Fruit fly (Drosophila melanogaster) whole organism, wandering third instar larva: ENCODE data around the gene inaF-C.

Experiments
- Abd-B ChIP-seq: fragments of >200 bp; optimal IDR thresholded peaks from 2 replicates; lab custom pipeline; 2017; ENCODE audit warnings: missing biosample characterization, missing genetic modification characterization
- CG32264 ChIP-seq: fragments of 200-800 bp; sonication (Bioruptor generic); optimal IDR thresholded peaks from 2 replicates; lab custom pipeline; 2016; ENCODE audit warnings: missing biosample characterization, missing genetic modification characterization
- CG9705 ChIP-seq: fragments of 200-800 bp; sonication (Bioruptor generic); optimal IDR thresholded peaks from 2 replicates; lab custom pipeline; 2018; ENCODE audit warnings: missing biosample characterization, mild to moderate bottlenecking, missing genetic modification characterization
- CrebA ChIP-seq: fragments of 200-800 bp; sonication (Bioruptor generic); optimal IDR thresholded peaks from 2 replicates; lab custom pipeline; 2016; ENCODE audit warnings: missing biosample characterization, mild to moderate bottlenecking, missing genetic modification characterization, borderline replicate concordance
- Dif ChIP-seq: fragments of 200-275, 200-300 bp; sonication (Bioruptor generic); optimal IDR thresholded peaks from 2 replicates; lab custom pipeline; 2018; ENCODE audit warnings: missing biosample characterization, missing genetic modification characterization; ENCODE audit not compliant: partially characterized antibody
- GATAd ChIP-seq: sonication (Bioruptor generic); optimal IDR thresholded peaks from 2 replicates; lab custom pipeline; 2016; ENCODE audit warnings: missing biosample characterization, missing genetic modification characterization
- HLH106 ChIP-seq: fragments of 200-800 bp; optimal IDR thresholded peaks from 3 replicates; lab custom pipeline; 2019; ENCODE audit warnings: missing biosample characterization, mild to moderate bottlenecking, missing genetic modification characterization, moderate library complexity
- Hnf4 ChIP-seq: fragments of 200-800 bp; sonication (Bioruptor generic); optimal IDR thresholded peaks from 2 replicates; lab custom pipeline; 2016; ENCODE audit warnings: missing biosample characterization, mild to moderate bottlenecking, missing genetic modification characterization
- Hr78 ChIP-seq: fragments of >200 bp; optimal IDR thresholded peaks from 2 replicates; lab custom pipeline; 2017; ENCODE audit warnings: missing biosample characterization, missing genetic modification characterization
- Hr83 ChIP-seq: fragments of 200-300 bp; sonication (Bioruptor generic); optimal IDR thresholded peaks from 2 replicates; lab custom pipeline; 2016; ENCODE audit warnings: missing biosample characterization, mild to moderate bottlenecking, missing genetic modification characterization, moderate library complexity; ENCODE audit not compliant: poor library complexity, severe bottlenecking
- Jra ChIP-seq: sonication (Bioruptor generic); optimal IDR thresholded peaks from 2 replicates; lab custom pipeline; 2016; ENCODE audit warnings: missing biosample characterization, missing genetic modification characterization
- Mio ChIP-seq: sonication (Bioruptor generic); optimal IDR thresholded peaks from 2 replicates; lab custom pipeline; 2016; ENCODE audit warnings: missing biosample characterization, missing genetic modification characterization
- Myc ChIP-seq: fragments of >200 bp; optimal IDR thresholded peaks from 2 replicates; lab custom pipeline; 2017
- N ChIP-seq: fragments of >200 bp; optimal IDR thresholded peaks from 2 replicates; lab custom pipeline; 2018; ENCODE audit warnings: missing biosample characterization, missing external identifiers, missing genetic modification characterization
- OdsH ChIP-seq: fragments of 200-800 bp; sonication (Bioruptor generic); optimal IDR thresholded peaks from 2 replicates; lab custom pipeline; 2016; ENCODE audit warnings: missing biosample characterization, mild to moderate bottlenecking, missing genetic modification characterization
- Rel ChIP-seq, 2 experiments: fragments of 200-800 bp; sonication (Bioruptor generic) in 1 of 2; optimal IDR thresholded peaks; 2 replicates in 1 of 2; 3 replicates in 1 of 2; lab custom pipeline; 2016 to 2019; ENCODE audit warnings: mild to moderate bottlenecking in 2 of 2, missing biosample characterization in 2 of 2, missing genetic modification characterization in 2 of 2, moderate library complexity in 1 of 2
- Sp1 ChIP-seq: fragments of 200-800 bp; sonication (Bioruptor generic); optimal IDR thresholded peaks from 3 replicates; lab custom pipeline; 2019; ENCODE audit warnings: missing biosample characterization, mild to moderate bottlenecking, missing genetic modification characterization, moderate library complexity
- Vsx2 ChIP-seq: fragments of 200-300, 225-300 bp; sonication (Bioruptor generic); optimal IDR thresholded peaks from 2 replicates; lab custom pipeline; 2018; ENCODE audit warnings: missing biosample characterization, missing genetic modification characterization; ENCODE audit not compliant: partially characterized antibody
- br ChIP-seq: fragments of 200-800 bp; sonication (Bioruptor generic); optimal IDR thresholded peaks from 2 replicates; lab custom pipeline; 2016; ENCODE audit warnings: missing biosample characterization, missing genetic modification characterization
- brk ChIP-seq: fragments of 200-800 bp; sonication (Bioruptor generic); optimal IDR thresholded peaks from 2 replicates; lab custom pipeline; 2016; ENCODE audit warnings: missing biosample characterization, mild to moderate bottlenecking, missing genetic modification characterization
- dl ChIP-seq, 2 experiments: fragments of 175-275, 200-275 bp in 1 of 2; fragments of 200-275 bp in 1 of 2; sonication (Bioruptor generic); optimal IDR thresholded peaks; lab custom pipeline; 2018; ENCODE audit warnings: mild to moderate bottlenecking in 2 of 2, missing biosample characterization in 2 of 2, missing genetic modification characterization in 2 of 2, moderate library complexity in 2 of 2; ENCODE audit not compliant: partially characterized antibody in 2 of 2, insufficient read depth in 1 of 2
- dmrt93B ChIP-seq: fragments of 200-800 bp; sonication (Bioruptor generic); optimal IDR thresholded peaks from 2 replicates; lab custom pipeline; 2018; ENCODE audit warnings: missing biosample characterization, mild to moderate bottlenecking, missing genetic modification characterization
- dsf ChIP-seq: sonication (Bioruptor generic); optimal IDR thresholded peaks from 2 replicates; lab custom pipeline; 2016; ENCODE audit warnings: missing biosample characterization, missing genetic modification characterization, borderline replicate concordance
- ey ChIP-seq: fragments of 200-800 bp; sonication (Bioruptor generic); optimal IDR thresholded peaks from 2 replicates; lab custom pipeline; 2016; ENCODE audit warnings: missing biosample characterization, missing genetic modification characterization
- foxo ChIP-seq, 2 experiments: fragments of 200-800 bp; sonication (Bioruptor generic); optimal IDR thresholded peaks; 2 replicates in 1 of 2; 3 replicates in 1 of 2; lab custom pipeline; 2016 to 2017; ENCODE audit warnings: missing biosample characterization in 2 of 2, missing genetic modification characterization in 2 of 2
- fru ChIP-seq: fragments of 200-800 bp; sonication (Bioruptor generic); optimal IDR thresholded peaks from 3 replicates; lab custom pipeline; 2016; ENCODE audit warnings: missing biosample characterization, mild to moderate bottlenecking, missing genetic modification characterization
- h ChIP-seq: fragments of 200-800 bp; sonication (Bioruptor generic); optimal IDR thresholded peaks from 3 replicates; lab custom pipeline; 2016; ENCODE audit warnings: missing biosample characterization, mild to moderate bottlenecking, missing genetic modification characterization
- jim ChIP-seq: fragments of 175-275, 200-325 bp; sonication (Bioruptor generic); optimal IDR thresholded peaks from 2 replicates; lab custom pipeline; 2016; ENCODE audit warnings: missing biosample characterization, mild to moderate bottlenecking, missing genetic modification characterization
- lola ChIP-seq: fragments of >200 bp; optimal IDR thresholded peaks from 2 replicates; lab custom pipeline; 2017; ENCODE audit warnings: missing biosample characterization, missing genetic modification characterization
- pan ChIP-seq: fragments of >200 bp; optimal IDR thresholded peaks from 2 replicates; lab custom pipeline; 2017
- psq ChIP-seq: fragments of 200-800 bp; sonication (Bioruptor generic); optimal IDR thresholded peaks from 3 replicates; lab custom pipeline; 2017; ENCODE audit warnings: missing biosample characterization, mild to moderate bottlenecking, missing genetic modification characterization, moderate library complexity
- rgr ChIP-seq: fragments of 200-800 bp; sonication (Bioruptor generic); optimal IDR thresholded peaks from 3 replicates; lab custom pipeline; 2016; ENCODE audit warnings: missing biosample characterization, mild to moderate bottlenecking, missing genetic modification characterization
- sage ChIP-seq: fragments of 200-800 bp; sonication (Bioruptor generic); optimal IDR thresholded peaks from 2 replicates; lab custom pipeline; 2016; ENCODE audit warnings: missing biosample characterization, mild to moderate bottlenecking, missing genetic modification characterization
- sv ChIP-seq: fragments of 200-800 bp; sonication (Bioruptor generic); optimal IDR thresholded peaks from 3 replicates; lab custom pipeline; 2016; ENCODE audit warnings: missing biosample characterization, missing genetic modification characterization
- usp ChIP-seq: fragments of >200 bp; optimal IDR thresholded peaks from 2 replicates; lab custom pipeline; 2017; ENCODE audit warnings: missing biosample characterization, missing genetic modification characterization
- woc ChIP-seq: sonication (Bioruptor generic); optimal IDR thresholded peaks from 2 replicates; lab custom pipeline; 2016; ENCODE audit warnings: missing biosample characterization, mild to moderate bottlenecking, missing genetic modification characterization

The inaF-C gene

DNA sequence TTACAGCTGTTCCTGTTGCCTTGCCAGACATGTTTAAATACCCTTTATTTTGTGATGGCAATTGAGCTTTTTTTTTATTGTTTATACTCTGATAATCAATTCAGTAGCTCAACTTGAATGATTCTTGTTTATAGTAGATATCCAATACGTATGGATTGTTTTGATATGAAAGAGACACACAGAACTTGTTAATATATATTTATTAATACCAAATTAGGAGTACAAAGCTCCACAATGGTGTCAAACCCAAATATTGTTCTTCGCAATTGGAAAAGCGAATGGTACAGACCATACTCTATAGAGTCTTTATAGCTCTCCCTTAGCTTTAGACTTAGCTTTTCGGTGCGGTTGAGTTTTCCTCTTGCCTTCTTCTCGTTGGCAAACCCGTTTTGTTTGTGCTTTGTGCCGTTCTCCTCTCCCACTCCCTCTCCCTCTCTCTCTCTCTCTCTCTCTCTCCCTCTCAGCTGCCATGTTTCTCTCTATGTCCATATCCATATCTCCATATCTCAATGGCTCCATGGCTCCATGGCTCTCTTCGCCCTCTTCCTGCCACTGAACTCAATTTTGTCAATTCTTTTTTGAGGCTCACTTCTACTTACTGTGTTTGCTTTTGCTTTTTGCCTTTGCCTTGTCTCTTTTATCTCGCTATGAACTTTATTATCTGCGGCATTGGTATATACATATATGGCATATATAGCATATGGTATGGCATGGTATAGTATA is 45.5 kb downstream of the inaF-C start:
- TF ChIP-seq ey (GFP tag; lab: Kevin White, UChicago) (peak; percentile 70), Abd-B (no peak), usp (GFP tag; lab: Kevin White, UChicago) (no peak), HLH106 (tag; lab: Kevin White, UChicago) (peak; percentile 74), psq (GFP tag; lab: Kevin White, UChicago) (peak; percentile 93), OdsH (GFP tag; lab: Kevin White, UChicago) (peak; percentile 82), lola (GFP tag; lab: Kevin White, UChicago) (no peak), pan (lab: Kevin White, UChicago) (no peak), foxo (GFP tag; optimal IDR thresholded peaks at IDR 0.05; lab: Kevin White, UChicago) (peak in 1 of 2 experiments; percentile 86), jim (no peak), Rel (GFP tag; optimal IDR thresholded peaks at IDR 0.05; lab: Kevin White, UChicago) (no peak), Rel (tag; optimal IDR thresholded peaks at IDR 0.05; lab: Kevin White, UChicago) (no peak), rgr (GFP tag; lab: Kevin White, UChicago) (peak; percentile 78), Jra (GFP tag; lab: Kevin White, UChicago) (peak; percentile 15), br (GFP tag; lab: Kevin White, UChicago) (peak; percentile 76), fru (GFP tag; lab: Kevin White, UChicago) (peak; percentile 82), GATAd (GFP tag; lab: Kevin White, UChicago) (no peak), dl (GFP tag; optimal IDR thresholded peaks at IDR 0.05; lab: Kevin White, UChicago; ENCODE audit: insufficient read depth in 1 of 2, partially characterized antibody in 2 of 2) (peak; percentile 73 to 95), dmrt93B (GFP tag; lab: Kevin White, UChicago) (peak; percentile 77), Hr83 (GFP tag; lab: Kevin White, UChicago) (peak; percentile 64), brk (GFP tag; lab: Kevin White, UChicago) (peak; percentile 36), h (GFP tag; lab: Kevin White, UChicago) (peak; percentile 87), Hr78 (GFP tag; lab: Kevin White, UChicago) (no peak), CrebA (GFP tag; lab: Kevin White, UChicago) (no peak), Mio (GFP tag; lab: Kevin White, UChicago) (no peak), Vsx2 (no peak), N (GFP tag; lab: Kevin White, UChicago) (no peak), sv (GFP tag; lab: Kevin White, UChicago) (no peak), Hnf4 (GFP tag; lab: Kevin White, UChicago) (peak; percentile 74), sage (peak; percentile 22), Dif (GFP tag; lab: Kevin White, UChicago) (peak; percentile 95), Myc (no peak), Sp1 (GFP tag; lab: Kevin White, UChicago) (peak; percentile 83), woc (GFP tag; lab: Kevin White, UChicago) (peak; percentile 78), CG32264 (GFP tag; lab: Kevin White, UChicago) (no peak), CG9705 (no peak), dsf (GFP tag; lab: Kevin White, UChicago) (no peak)

DNA sequence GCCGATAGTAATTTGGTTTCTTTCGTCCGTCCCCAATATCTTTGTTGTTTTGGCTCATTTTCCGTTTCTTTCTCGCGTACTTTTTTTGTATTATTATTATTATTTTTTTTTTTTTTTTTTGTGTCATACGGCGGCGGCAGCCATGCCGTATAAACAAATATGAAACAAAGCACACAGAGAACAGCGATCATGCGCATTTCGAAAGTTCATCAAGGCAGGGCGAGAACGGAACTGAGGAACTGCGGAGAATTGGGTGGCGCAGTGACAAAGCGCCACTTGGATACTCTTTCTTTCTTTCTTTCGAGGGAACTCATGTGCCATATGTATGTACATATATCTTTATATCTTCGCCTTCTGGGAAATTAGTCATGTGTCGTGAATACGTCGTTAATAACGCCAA is 47.1 kb downstream of the inaF-C start:
- peak; percentile 26 for TF ChIP-seq brk (GFP tag; lab: Kevin White, UChicago)
- TF ChIP-seq Hr78 (GFP tag; lab: Kevin White, UChicago) = no peak
- peak; percentile 8 for TF ChIP-seq sage
- TF ChIP-seq dmrt93B (GFP tag; lab: Kevin White, UChicago) = peak; percentile 17
- TF ChIP-seq CrebA (GFP tag; lab: Kevin White, UChicago) = no peak
- peak; percentile 49 for TF ChIP-seq h (GFP tag; lab: Kevin White, UChicago)
- peak; percentile 51 for TF ChIP-seq Hnf4 (GFP tag; lab: Kevin White, UChicago)
- TF ChIP-seq foxo (GFP tag; optimal IDR thresholded peaks at IDR 0.05; lab: Kevin White, UChicago) = peak in 1 of 2 experiments; percentile 34
- TF ChIP-seq psq (GFP tag; lab: Kevin White, UChicago) = peak; percentile 75
- TF ChIP-seq Myc = no peak
- peak; percentile 40 for TF ChIP-seq fru (GFP tag; lab: Kevin White, UChicago)
- peak; percentile 25 for TF ChIP-seq OdsH (GFP tag; lab: Kevin White, UChicago)
- no peak for TF ChIP-seq usp (GFP tag; lab: Kevin White, UChicago)
- no peak for TF ChIP-seq pan (lab: Kevin White, UChicago)
- TF ChIP-seq Sp1 (GFP tag; lab: Kevin White, UChicago) = peak; percentile 59
- TF ChIP-seq rgr (GFP tag; lab: Kevin White, UChicago) = peak; percentile 61
- peak; percentile 70 for TF ChIP-seq woc (GFP tag; lab: Kevin White, UChicago)
- peak; percentile 73 for TF ChIP-seq Hr83 (GFP tag; lab: Kevin White, UChicago)
- TF ChIP-seq dsf (GFP tag; lab: Kevin White, UChicago) = no peak
- TF ChIP-seq Rel (GFP tag; optimal IDR thresholded peaks at IDR 0.05; lab: Kevin White, UChicago) = peak; percentile 64
- peak; percentile 56 for TF ChIP-seq Rel (tag; optimal IDR thresholded peaks at IDR 0.05; lab: Kevin White, UChicago)
- peak; percentile 19 for TF ChIP-seq ey (GFP tag; lab: Kevin White, UChicago)
